Fruit fly (Drosophila melanogaster): ENCODE measurements around the gene ND-B17.2.

- TF ChIP-seq CTCF (optimal IDR thresholded peaks at IDR 0.05): peak; percentile 85 to 86
- no peak for TF ChIP-seq CG8478 (optimal IDR thresholded peaks at IDR 0.05)
Measured at dm6 chr2L:2585285-2585684, 5.3 kb upstream of the ND-B17.2 start, which contains the start of gene Drp1.

Measured in S2 (cell line).